Fruit fly (Drosophila melanogaster): ENCODE measurements around the gene CG12213.

The CG12213 gene

dm6 chr3R:11967262-11968029 lies at the start of gene CG12213, which contains the start of gene GC1 (continued):
- TF ChIP-seq CG11398 (GFP tag; optimal IDR thresholded peaks at IDR 0.05): no peak
- peak; percentile 17 for TF ChIP-seq CG1603 (tag; optimal IDR thresholded peaks at IDR 0.05)
- TF ChIP-seq Hr78 (GFP tag; optimal IDR thresholded peaks at IDR 0.05): no peak
- no peak for TF ChIP-seq CG6689 (GFP tag; IDR thresholded peaks at IDR 0.05)
- no peak for TF ChIP-seq dmrt99B (tag; optimal IDR thresholded peaks at IDR 0.05)
- peak; percentile 80 for TF ChIP-seq nmo (GFP tag; optimal IDR thresholded peaks at IDR 0.05)
- TF ChIP-seq CG9817 (tag; optimal IDR thresholded peaks at IDR 0.05): no peak
- no peak for TF ChIP-seq Lpt (GFP tag; optimal IDR thresholded peaks at IDR 0.05)
- TF ChIP-seq CG8944 (GFP tag; optimal IDR thresholded peaks at IDR 0.05): no peak
- TF ChIP-seq CG12391 (tag; optimal IDR thresholded peaks at IDR 0.05): peak; percentile 70
- TF ChIP-seq CG8089 (GFP tag; optimal IDR thresholded peaks at IDR 0.05): no peak
- no peak for TF ChIP-seq CG16863 (GFP tag; optimal IDR thresholded peaks at IDR 0.05)
- peak; percentile 73; the same call in 1 of the 2 replicates for TF ChIP-seq CG9932 (GFP tag; IDR thresholded peaks at IDR 0.05)
- no peak for TF ChIP-seq CG7745 (tag; optimal IDR thresholded peaks at IDR 0.05)
- no peak for TF ChIP-seq CG3407 (GFP tag; optimal IDR thresholded peaks at IDR 0.05)
- TF ChIP-seq fu2 (GFP tag; optimal IDR thresholded peaks at IDR 0.05): no peak
- no peak for TF ChIP-seq caup (GFP tag; optimal IDR thresholded peaks at IDR 0.05; ENCODE audit: severe bottlenecking)
- no peak for TF ChIP-seq ind (GFP tag; optimal IDR thresholded peaks at IDR 0.05)
- TF ChIP-seq CG7357 (GFP tag; IDR thresholded peaks at IDR 0.05): no peak
- no peak for TF ChIP-seq CG6765 (GFP tag; optimal IDR thresholded peaks at IDR 0.05)
- peak; percentile 99 for TF ChIP-seq inv (GFP tag; IDR thresholded peaks at IDR 0.05; ENCODE audit: partially characterized antibody)
- peak; percentile 93 for TF ChIP-seq ato (GFP tag; IDR thresholded peaks at IDR 0.05; ENCODE audit: partially characterized antibody)
- peak; percentile 69 for TF ChIP-seq CG15514 (GFP tag; optimal IDR thresholded peaks at IDR 0.05)
- TF ChIP-seq Chrac-16 (GFP tag; optimal IDR thresholded peaks at IDR 0.05): no peak
- TF ChIP-seq otp (GFP tag; IDR thresholded peaks at IDR 0.05): no peak; the same call in 2 of the 3 replicates
- TF ChIP-seq Sox100B (GFP tag; optimal IDR thresholded peaks at IDR 0.05): peak; percentile 3
- TF ChIP-seq salm (tag; optimal IDR thresholded peaks at IDR 0.05): no peak
- no peak for TF ChIP-seq so (GFP tag; IDR thresholded peaks at IDR 0.05)
- no peak for TF ChIP-seq sima (GFP tag; optimal IDR thresholded peaks at IDR 0.05)
- no peak for TF ChIP-seq tgo (GFP tag; IDR thresholded peaks at IDR 0.05)
- no peak for TF ChIP-seq CG16815 (GFP tag; optimal IDR thresholded peaks at IDR 0.05)
- TF ChIP-seq dm (GFP tag; optimal IDR thresholded peaks at IDR 0.05): no peak
- peak; percentile 9 for TF ChIP-seq Deaf1 (tag; optimal IDR thresholded peaks at IDR 0.05)
- no peak for TF ChIP-seq bowl (GFP tag; IDR thresholded peaks at IDR 0.05)
- no peak for TF ChIP-seq slou (GFP tag; optimal IDR thresholded peaks at IDR 0.05)
- peak; percentile 99 for TF ChIP-seq sna (GFP tag; IDR thresholded peaks at IDR 0.05; ENCODE audit: partially characterized antibody)
- TF ChIP-seq ewg (GFP tag; optimal IDR thresholded peaks at IDR 0.05): peak; percentile 8
- TF ChIP-seq zen (tag; optimal IDR thresholded peaks at IDR 0.05): peak; percentile 30
- no peak for TF ChIP-seq oc (tag; optimal IDR thresholded peaks at IDR 0.05)
- TF ChIP-seq nau (GFP tag; optimal IDR thresholded peaks at IDR 0.05): no peak
- TF ChIP-seq CG12299 (tag; optimal IDR thresholded peaks at IDR 0.05): peak; percentile 24
- no peak for TF ChIP-seq kay (GFP tag; optimal IDR thresholded peaks at IDR 0.05)
- 0 out of 3 replicates have a peak, but pooled peaks have one; percentile 21 for TF ChIP-seq Dbx (GFP tag; IDR thresholded peaks at IDR 0.05)
- TF ChIP-seq fd3F (GFP tag; optimal IDR thresholded peaks at IDR 0.05): no peak
- TF ChIP-seq CG17568 (GFP tag; optimal IDR thresholded peaks at IDR 0.05): no peak
- peak; percentile 42 for TF ChIP-seq CG17385 (GFP tag; optimal IDR thresholded peaks at IDR 0.05)
- peak; percentile 5 for TF ChIP-seq CG18476 (GFP tag; optimal IDR thresholded peaks at IDR 0.05)
- TF ChIP-seq HLH54F (GFP tag; optimal IDR thresholded peaks at IDR 0.05): peak; percentile 16
- TF ChIP-seq tin (GFP tag; optimal IDR thresholded peaks at IDR 0.05): peak; percentile 24
